Worm (Caenorhabditis elegans): Measurements from ENCODE around the gene hach-1.
A peak's percentile ranks its signal among the peaks of the same experiment; 100 is the strongest.

- TF ChIP-seq flt-1 (GFP tag; IDR thresholded peaks at IDR 0.05) (0 out of 2 replicates have a peak, but pooled peaks have one; percentile 31), ztf-23 (GFP tag; IDR thresholded peaks at IDR 0.05) (no peak), ztf-29 (GFP tag; IDR thresholded peaks at IDR 0.05) (no peak), tab-1 (GFP tag; IDR thresholded peaks at IDR 0.05) (no peak), cog-1 (tag; optimal IDR thresholded peaks at IDR 0.05) (no peak), T22C8.4 (GFP tag; IDR thresholded peaks at IDR 0.05) (no peak), med-1 (GFP tag; optimal IDR thresholded peaks at IDR 0.05; ENCODE audit: insufficient read depth) (no peak), ref-1 (GFP tag; conservative IDR thresholded peaks at IDR 0.05) (no peak), klf-2 (GFP tag; conservative IDR thresholded peaks at IDR 0.05) (no peak)
Observed at ce11 chrIII:5552072-5552667, 3.1 kb upstream of the hach-1 start, which contains the start of gene F09F7.6.
